Fruit fly (Drosophila melanogaster) whole organism, embryonic: ENCODE results near the gene CG45076.

Experiments
- Awh ChIP-seq: fragments of 200-800 bp; sonication (Bioruptor generic); IDR thresholded peaks from 2 replicates; pipeline ENCODE4, ENCODE4 v1.3.6; 2022; ENCODE audit warnings: missing biosample characterization, missing genetic modification characterization
- Bdp1 ChIP-seq: fragments of 200-800 bp; sonication (Bioruptor generic); optimal IDR thresholded peaks from 3 replicates; lab custom pipeline; 2016; ENCODE audit warnings: missing biosample characterization, missing genetic modification characterization
- CG10959 ChIP-seq: fragments of 200-800 bp; sonication (Bioruptor generic); IDR thresholded peaks from 2 replicates; pipeline ENCODE4 v1.3.6; 2022; ENCODE audit warnings: missing biosample characterization, missing genetic modification characterization
- CG11695 ChIP-seq: fragments of 200-800 bp; sonication (Bioruptor generic); IDR thresholded peaks from 3 replicates; pipeline ENCODE4 v1.3.6; 2022; ENCODE audit warnings: missing biosample characterization, missing genetic modification characterization
- CG12071 ChIP-seq: fragments of 200-800 bp; sonication (Bioruptor generic); optimal IDR thresholded peaks from 3 replicates; lab custom pipeline; 2018; ENCODE audit warnings: missing biosample characterization, mild to moderate bottlenecking, missing genetic modification characterization
- CG12659 ChIP-seq: fragments of 200-800 bp; sonication (Bioruptor generic); optimal IDR thresholded peaks from 3 replicates; lab custom pipeline; 2017; ENCODE audit warnings: mild to moderate bottlenecking, missing biosample characterization, missing genetic modification reagents, missing genetic modification characterization
- CG14860 ChIP-seq: fragments of 200-800 bp; sonication (Bioruptor generic); IDR thresholded peaks from 3 replicates; pipeline ENCODE4 v1.3.6; 2022; ENCODE audit warnings: missing biosample characterization, missing genetic modification characterization; ENCODE audit not compliant: partially characterized antibody
- CG1602 ChIP-seq: fragments of 200-800 bp; sonication (Bioruptor generic); optimal IDR thresholded peaks from 3 replicates; lab custom pipeline; 2016; ENCODE audit warnings: missing biosample characterization, missing genetic modification characterization
- CG2712 ChIP-seq: fragments of 200-800 bp; optimal IDR thresholded peaks from 3 replicates; lab custom pipeline; 2019; ENCODE audit warnings: missing biosample characterization, mild to moderate bottlenecking, missing genetic modification characterization, moderate library complexity
- CG31224 ChIP-seq: fragments of 200-800 bp; sonication (Bioruptor generic); IDR thresholded peaks from 2 replicates; pipeline ENCODE4 v1.3.6; 2022; ENCODE audit warnings: missing biosample characterization, missing genetic modification characterization
- CG43689 ChIP-seq: fragments of 200-800 bp; sonication (Bioruptor generic); IDR thresholded peaks from 2 replicates; pipeline ENCODE4 v1.3.6; 2022; ENCODE audit warnings: missing biosample characterization, missing genetic modification characterization
- CG6175 ChIP-seq: fragments of 200-800 bp; sonication (Bioruptor generic); IDR thresholded peaks from 3 replicates; pipeline ENCODE4 v1.3.6; 2022; ENCODE audit warnings: missing biosample characterization, missing genetic modification characterization
- CG6254 ChIP-seq: fragments of 200-800 bp; sonication (Bioruptor generic); optimal IDR thresholded peaks from 3 replicates; lab custom pipeline; 2017; ENCODE audit warnings: mild to moderate bottlenecking, missing biosample characterization, missing genetic modification reagents, missing genetic modification characterization
- CG7271 ChIP-seq: fragments of 200-800 bp; sonication (Bioruptor generic); optimal IDR thresholded peaks from 2 replicates; lab custom pipeline; 2018; ENCODE audit warnings: missing biosample characterization, mild to moderate bottlenecking, missing genetic modification characterization, moderate library complexity
- CG7928 ChIP-seq: fragments of 200-800 bp; sonication (Bioruptor generic); optimal IDR thresholded peaks from 2 replicates; lab custom pipeline; 2017; ENCODE audit warnings: missing biosample characterization, mild to moderate bottlenecking, missing genetic modification characterization
- CG8089 ChIP-seq: fragments of 200-800 bp; sonication (Bioruptor generic); optimal IDR thresholded peaks from 3 replicates; lab custom pipeline; 2016; ENCODE audit warnings: missing biosample characterization, missing genetic modification characterization
- CG9609 ChIP-seq: fragments of 200-800 bp; sonication (Bioruptor generic); optimal IDR thresholded peaks from 3 replicates; lab custom pipeline; 2016; ENCODE audit warnings: missing biosample characterization, missing genetic modification characterization
- CTCF ChIP-seq: fragments of 200-800 bp; sonication (Bioruptor generic); optimal IDR thresholded peaks from 2 replicates; lab custom pipeline; 2017; ENCODE audit warnings: missing biosample characterization, mild to moderate bottlenecking, missing genetic modification characterization, moderate library complexity
- Camta ChIP-seq: fragments of 200-800 bp; sonication (Bioruptor generic); optimal IDR thresholded peaks from 2 replicates; lab custom pipeline; 2016; ENCODE audit warnings: missing biosample characterization, missing genetic modification characterization
- D19A ChIP-seq: fragments of 200-800 bp; optimal IDR thresholded peaks from 3 replicates; lab custom pipeline; 2019; ENCODE audit warnings: missing biosample characterization, mild to moderate bottlenecking, missing genetic modification characterization, moderate library complexity
- Dek ChIP-seq: fragments of 200-800 bp; sonication (Bioruptor generic); optimal IDR thresholded peaks from 3 replicates; lab custom pipeline; 2019; ENCODE audit warnings: missing biosample characterization, mild to moderate bottlenecking, missing genetic modification characterization, moderate library complexity
- Fer1 ChIP-seq: fragments of 200-800 bp; sonication (Bioruptor generic); optimal IDR thresholded peaks from 2 replicates; lab custom pipeline; 2017; ENCODE audit warnings: missing biosample characterization, mild to moderate bottlenecking, missing genetic modification characterization
- Fer3 ChIP-seq: fragments of 200-800 bp; sonication (Bioruptor generic); optimal IDR thresholded peaks from 2 replicates; lab custom pipeline; 2018; ENCODE audit warnings: missing biosample characterization, mild to moderate bottlenecking, missing genetic modification characterization, moderate library complexity
- Gsc ChIP-seq: fragments of 200-800 bp; sonication (Bioruptor generic); IDR thresholded peaks from 2 replicates; pipeline ENCODE4 v1.3.6; 2022; ENCODE audit warnings: missing biosample characterization, missing genetic modification characterization
- HLH54F ChIP-seq: fragments of 200-800 bp; sonication (Bioruptor generic); optimal IDR thresholded peaks from 3 replicates; lab custom pipeline; 2016; ENCODE audit warnings: missing biosample characterization, missing genetic modification characterization
- HLHmδ ChIP-seq: fragments of 200-800 bp; sonication (Bioruptor generic); optimal IDR thresholded peaks from 2 replicates; lab custom pipeline; 2018; ENCODE audit warnings: missing biosample characterization, mild to moderate bottlenecking, missing genetic modification characterization, moderate library complexity
- Neu2 ChIP-seq: fragments of 200-800 bp; sonication (Bioruptor generic); optimal IDR thresholded peaks from 3 replicates; lab custom pipeline; 2016; ENCODE audit warnings: missing biosample characterization, missing genetic modification characterization, borderline replicate concordance
- Nf-YA ChIP-seq: fragments of 200-800 bp; sonication (Bioruptor generic); IDR thresholded peaks from 2 replicates; pipeline ENCODE4 v1.3.6; 2022; ENCODE audit warnings: missing biosample characterization, missing genetic modification characterization
- Ssrp ChIP-seq: fragments of 200-800 bp; sonication (Bioruptor generic); optimal IDR thresholded peaks from 2 replicates; lab custom pipeline; 2018; ENCODE audit warnings: missing biosample characterization, mild to moderate bottlenecking, missing genetic modification characterization, moderate library complexity
- Xrp1 ChIP-seq: fragments of 200-800 bp; sonication (Bioruptor generic); IDR thresholded peaks from 2 replicates; pipeline ENCODE4 v1.3.6; 2022; ENCODE audit warnings: missing biosample characterization, missing genetic modification characterization
- bbx ChIP-seq: fragments of 200-800 bp; sonication (Bioruptor generic); IDR thresholded peaks from 2 replicates; pipeline ENCODE4 v1.3.6; 2022; ENCODE audit warnings: missing biosample characterization, missing genetic modification characterization; ENCODE audit not compliant: partially characterized antibody
- bigmax ChIP-seq: fragments of 200-800 bp; sonication (Bioruptor generic); optimal IDR thresholded peaks from 2 replicates; lab custom pipeline; 2018; ENCODE audit warnings: missing biosample characterization, mild to moderate bottlenecking, missing genetic modification characterization
- bsh ChIP-seq, 2 experiments: fragments of 200-800 bp; sonication (Bioruptor generic); optimal IDR thresholded peaks; 2 replicates each; lab custom pipeline; 2017 to 2018; ENCODE audit warnings: mild to moderate bottlenecking in 2 of 2, missing biosample characterization in 2 of 2, missing genetic modification characterization in 2 of 2, moderate library complexity in 1 of 2
- chif ChIP-seq, 2 experiments: fragments of 200-800 bp; sonication (Bioruptor generic); optimal IDR thresholded peaks; 3 replicates each; lab custom pipeline; 2016; ENCODE audit warnings: missing biosample characterization in 2 of 2, missing genetic modification characterization in 2 of 2
- danr ChIP-seq: fragments of 200-800 bp; sonication (Bioruptor generic); IDR thresholded peaks from 2 replicates; pipeline ENCODE4 v1.3.6; 2022; ENCODE audit warnings: missing biosample characterization, missing genetic modification characterization
- dati ChIP-seq: fragments of 200-800 bp; sonication (Bioruptor generic); IDR thresholded peaks from 2 replicates; pipeline ENCODE4 v1.3.6; 2022; ENCODE audit warnings: missing biosample characterization, missing genetic modification characterization
- fu2 ChIP-seq: fragments of 200-800 bp; sonication (Bioruptor generic); optimal IDR thresholded peaks from 2 replicates; lab custom pipeline; 2016; ENCODE audit warnings: missing biosample characterization, missing genetic modification characterization
- gcm ChIP-seq: fragments of 200-800 bp; sonication (Bioruptor generic); optimal IDR thresholded peaks from 2 replicates; lab custom pipeline; 2019; ENCODE audit warnings: missing biosample characterization, mild to moderate bottlenecking, missing genetic modification characterization, moderate library complexity
- kni ChIP-seq: fragments of 200-800 bp; sonication (Bioruptor generic); optimal IDR thresholded peaks from 3 replicates; lab custom pipeline; 2017; ENCODE audit warnings: mild to moderate bottlenecking, missing biosample characterization, missing genetic modification reagents, missing genetic modification characterization
- pb ChIP-seq: fragments of 200-800 bp; sonication (Bioruptor generic); optimal IDR thresholded peaks from 3 replicates; lab custom pipeline; 2016; ENCODE audit warnings: missing biosample characterization, missing genetic modification characterization
- prd ChIP-seq, 3 experiments: fragments of >200 bp in 2 of 3; fragments of 200-800 bp in 1 of 3; sonication (Bioruptor generic) in 1 of 3; optimal IDR thresholded peaks in 2 of 3; IDR thresholded peaks in 1 of 3; 2 replicates in 2 of 3; 3 replicates in 1 of 3; pipeline versions ENCODE4 v1.3.6 to Lab custom; 2017 to 2022; ENCODE audit warnings: missing biosample characterization in 1 of 3, missing genetic modification characterization in 1 of 3
- pzg ChIP-seq: fragments of 200-800 bp; sonication (Bioruptor generic); optimal IDR thresholded peaks from 3 replicates; lab custom pipeline; 2018; ENCODE audit warnings: missing biosample characterization, mild to moderate bottlenecking, missing genetic modification characterization, moderate library complexity
- scrt ChIP-seq: fragments of 200-800 bp; sonication (Bioruptor generic); optimal IDR thresholded peaks from 2 replicates; lab custom pipeline; 2018; ENCODE audit warnings: missing biosample characterization, mild to moderate bottlenecking, missing genetic modification characterization, moderate library complexity
- sens-2 ChIP-seq: fragments of 200-800 bp; sonication (Bioruptor generic); IDR thresholded peaks from 2 replicates; pipeline ENCODE4 v1.3.6; 2022; ENCODE audit warnings: missing biosample characterization, missing genetic modification characterization
- sob ChIP-seq: fragments of 200-800 bp; sonication (Bioruptor generic); IDR thresholded peaks from 2 replicates; pipeline ENCODE4 v1.3.6; 2022; ENCODE audit warnings: missing biosample characterization, missing genetic modification characterization
- twi ChIP-seq: fragments of 200-800 bp; optimal IDR thresholded peaks from 2 replicates; lab custom pipeline; 2019; ENCODE audit warnings: missing biosample characterization, mild to moderate bottlenecking, missing genetic modification characterization, moderate library complexity
- vfl ChIP-seq: fragments of 200-800 bp; sonication (Bioruptor generic); optimal IDR thresholded peaks from 2 replicates; lab custom pipeline; 2016; ENCODE audit warnings: missing biosample characterization, missing genetic modification characterization

The CG45076 gene

DNA sequence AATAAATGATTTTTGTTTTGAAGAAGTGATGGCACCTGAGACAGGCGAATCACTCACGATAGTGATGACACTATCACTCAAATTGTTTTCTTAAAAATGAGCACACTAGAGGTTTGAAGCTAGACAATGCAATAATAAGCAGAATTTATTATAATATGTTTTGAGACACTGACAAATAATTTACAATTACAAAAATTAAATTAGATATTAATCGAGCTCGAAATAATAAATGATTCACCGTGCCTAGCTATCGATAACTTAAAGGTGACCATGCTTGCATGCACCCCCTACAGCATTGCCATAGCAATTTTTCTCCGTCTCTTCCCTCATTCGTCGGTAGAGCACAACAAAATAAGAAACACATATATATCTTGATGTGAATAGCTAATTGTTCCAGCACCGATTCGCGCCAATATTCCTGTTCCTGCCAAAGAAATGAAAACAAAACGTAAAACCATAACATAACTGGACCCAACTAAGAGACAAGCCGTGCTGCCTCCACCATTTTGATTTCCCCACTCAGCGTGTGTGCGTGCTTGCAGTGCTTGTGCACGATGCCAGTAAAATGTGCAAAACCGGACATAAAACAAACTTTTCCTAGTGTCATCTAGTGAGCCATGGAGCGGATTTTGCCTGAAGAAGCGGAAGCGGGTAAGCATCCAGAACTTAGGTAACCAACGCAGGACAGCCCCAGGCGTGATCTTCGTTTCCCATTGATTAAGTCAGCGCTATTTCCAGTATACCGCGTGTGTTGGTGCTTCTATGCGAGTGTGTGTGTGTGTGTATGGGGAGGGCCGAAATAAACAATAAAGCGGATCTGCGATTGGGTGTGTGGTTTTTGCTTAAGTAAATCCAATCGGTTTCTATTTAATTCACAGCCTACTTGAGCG lies 16.0 kb downstream of the CG45076 start, which contains the start of the genes MED7 and Cap-H2 (continued):
- TF ChIP-seq bigmax (no peak), kni (GFP tag; lab: Kevin White, UChicago) (no peak), D19A (tag; lab: Kevin White, UChicago) (no peak), vfl (peak; percentile 86), bsh (GFP tag; optimal IDR thresholded peaks at IDR 0.05; lab: Kevin White, UChicago) (peak in 1 of 2 experiments; percentile 76), Camta (GFP tag; lab: Kevin White, UChicago) (peak; percentile 79), sob (GFP tag; lab: Robert Waterston, UW) (peak; percentile 93), CG7928 (GFP tag; lab: Kevin White, UChicago) (peak; percentile 18), Bdp1 (GFP tag; lab: Kevin White, UChicago) (peak; percentile 70), Dek (peak; percentile 69), CG1602 (GFP tag; lab: Kevin White, UChicago) (peak; percentile 86), twi (tag; lab: Kevin White, UChicago) (peak; percentile 68), pzg (GFP tag; lab: Kevin White, UChicago) (peak; percentile 78), CG14860 (GFP tag; lab: Robert Waterston, UW) (peak; percentile 99), CG9609 (peak; percentile 47), CG6254 (peak; percentile 18), scrt (no peak), CG8089 (GFP tag; lab: Kevin White, UChicago) (peak; percentile 61), Fer3 (tag; lab: Kevin White, UChicago) (peak; percentile 62), fu2 (peak; percentile 61), Awh (peak; percentile 67), pb (peak; percentile 50), Ssrp (tag; lab: Kevin White, UChicago) (peak; percentile 79), prd (optimal IDR thresholded peaks at IDR 0.05; lab: Kevin White, UChicago) (no peak), prd (GFP tag; IDR thresholded peaks at IDR 0.05; lab: Robert Waterston, UW) (peak; percentile 93), chif (GFP tag; optimal IDR thresholded peaks at IDR 0.05; lab: Kevin White, UChicago) (peak; percentile 74 to 83), CG12659 (GFP tag; lab: Kevin White, UChicago) (peak; percentile 88), Gsc (GFP tag; lab: Robert Waterston, UW) (no peak), CG6175 (GFP tag; lab: Robert Waterston, UW) (peak; percentile 56; the same call in 1 of the 3 replicates), HLHmδ (GFP tag; lab: Kevin White, UChicago) (no peak), CTCF (GFP tag; lab: Kevin White, UChicago) (no peak), HLH54F (GFP tag; lab: Kevin White, UChicago) (peak; percentile 84), dati (GFP tag; lab: Robert Waterston, UW) (0 out of 2 replicates have a peak, but pooled peaks have one; percentile 18), sens-2 (peak; percentile 46; the same call in 1 of the 2 replicates), bbx (GFP tag; lab: Robert Waterston, UW) (peak; percentile 92), Xrp1 (peak; percentile 81), CG31224 (GFP tag; lab: Robert Waterston, UW) (peak; percentile 71), gcm (GFP tag; lab: Kevin White, UChicago) (no peak), CG12071 (GFP tag; lab: Kevin White, UChicago) (no peak), danr (GFP tag; lab: Robert Waterston, UW) (0 out of 2 replicates have a peak, but pooled peaks have one; percentile 41), CG10959 (GFP tag; lab: Robert Waterston, UW) (no peak; the same call in 1 of the 2 replicates), Neu2 (GFP tag; lab: Kevin White, UChicago) (no peak), CG7271 (tag; lab: Kevin White, UChicago) (peak; percentile 38), Nf-YA (GFP tag; lab: Robert Waterston, UW) (peak; percentile 17; the same call in 1 of the 2 replicates), CG43689 (GFP tag; lab: Robert Waterston, UW) (no peak), Fer1 (GFP tag; lab: Kevin White, UChicago) (peak; percentile 70), CG11695 (peak; percentile 66; the same call in 2 of the 3 replicates), CG2712 (tag; lab: Kevin White, UChicago) (peak; percentile 87)
